Fruit fly (Drosophila melanogaster) whole organism, embryonic: ENCODE data around the gene CG11674.

ENCODE experiments used
- B-H1 ChIP-seq: fragments of 200-800 bp; sonication (Bioruptor generic); IDR thresholded peaks from 3 replicates; pipeline ENCODE4 v1.3.6; 2022; ENCODE audit warnings: missing biosample characterization, missing genetic modification characterization
- Bdp1 ChIP-seq: fragments of 200-800 bp; sonication (Bioruptor generic); optimal IDR thresholded peaks from 3 replicates; lab custom pipeline; 2016; ENCODE audit warnings: missing biosample characterization, missing genetic modification characterization
- Bgb ChIP-seq: fragments of 200-800 bp; sonication (Bioruptor generic); IDR thresholded peaks from 2 replicates; pipeline ENCODE4 v1.3.6; 2022; ENCODE audit warnings: missing biosample characterization, missing genetic modification characterization; ENCODE audit not compliant: partially characterized antibody
- CG10979 ChIP-seq: fragments of 200-800 bp; sonication (Bioruptor generic); optimal IDR thresholded peaks from 2 replicates; lab custom pipeline; 2018; ENCODE audit warnings: missing biosample characterization, mild to moderate bottlenecking, missing genetic modification characterization, moderate library complexity
- CG12299 ChIP-seq: fragments of 200-800 bp; sonication (Bioruptor generic); optimal IDR thresholded peaks from 2 replicates; lab custom pipeline; 2018; ENCODE audit warnings: missing biosample characterization, mild to moderate bottlenecking, missing genetic modification characterization
- CG13287 ChIP-seq: fragments of 200-800 bp; sonication (Bioruptor generic); IDR thresholded peaks from 2 replicates; pipeline ENCODE4 v1.3.6; 2022; ENCODE audit warnings: missing biosample characterization, missing genetic modification characterization; ENCODE audit not compliant: partially characterized antibody
- CG17361 ChIP-seq: fragments of 200-800 bp; sonication (Bioruptor generic); IDR thresholded peaks from 3 replicates; pipeline ENCODE4 v1.3.6; 2022; ENCODE audit warnings: missing biosample characterization, missing genetic modification characterization
- CG2199 ChIP-seq: fragments of 200-800 bp; sonication (Bioruptor generic); IDR thresholded peaks from 3 replicates; pipeline ENCODE4 v1.3.6; 2022; ENCODE audit warnings: missing biosample characterization, missing genetic modification characterization
- CG3281 ChIP-seq: fragments of 200-800 bp; sonication (Bioruptor generic); optimal IDR thresholded peaks from 3 replicates; lab custom pipeline; 2017; ENCODE audit warnings: missing biosample characterization, mild to moderate bottlenecking, missing genetic modification characterization
- CG34376 ChIP-seq: fragments of 200-800 bp; sonication (Bioruptor generic); optimal IDR thresholded peaks from 2 replicates; lab custom pipeline; 2018; ENCODE audit warnings: missing biosample characterization, mild to moderate bottlenecking, missing genetic modification characterization
- CG34422 ChIP-seq: fragments of 200-800 bp; sonication (Bioruptor generic); IDR thresholded peaks from 3 replicates; pipeline ENCODE4 v1.3.6; 2022; ENCODE audit warnings: missing biosample characterization, missing genetic modification characterization
- CG3838 ChIP-seq: fragments of 200-800 bp; sonication (Bioruptor generic); optimal IDR thresholded peaks from 3 replicates; lab custom pipeline; 2016; ENCODE audit warnings: missing biosample characterization, missing genetic modification characterization
- CG4360 ChIP-seq: fragments of 200-800 bp; sonication (Bioruptor generic); IDR thresholded peaks from 2 replicates; pipeline ENCODE4 v1.3.6; 2022; ENCODE audit warnings: missing biosample characterization, missing genetic modification characterization
- CG4820 ChIP-seq: fragments of 200-800 bp; sonication (Bioruptor generic); optimal IDR thresholded peaks from 3 replicates; lab custom pipeline; 2016; ENCODE audit warnings: missing biosample characterization, missing genetic modification characterization
- CG7372 ChIP-seq: fragments of 200-800 bp; sonication (Bioruptor generic); IDR thresholded peaks from 2 replicates; pipeline ENCODE4 v1.3.6; 2022; ENCODE audit warnings: missing biosample characterization, missing genetic modification characterization
- CG7839 ChIP-seq: fragments of 200-800 bp; sonication (Bioruptor generic); optimal IDR thresholded peaks from 3 replicates; lab custom pipeline; 2018; ENCODE audit warnings: missing biosample characterization, mild to moderate bottlenecking, missing genetic modification characterization, moderate library complexity
- CG7987 ChIP-seq: fragments of 200-800 bp; sonication (Bioruptor generic); optimal IDR thresholded peaks from 2 replicates; lab custom pipeline; 2018; ENCODE audit warnings: missing biosample characterization, mild to moderate bottlenecking, missing genetic modification characterization, moderate library complexity
- CG8359 ChIP-seq: fragments of 200-800 bp; sonication (Bioruptor generic); optimal IDR thresholded peaks from 2 replicates; lab custom pipeline; 2017; ENCODE audit warnings: missing biosample characterization, mild to moderate bottlenecking, missing genetic modification characterization, borderline replicate concordance
- Doc3 ChIP-seq: fragments of 200-800 bp; sonication (Bioruptor generic); IDR thresholded peaks from 3 replicates; pipeline ENCODE4 v1.3.6; 2022; ENCODE audit warnings: missing biosample characterization, missing genetic modification characterization; ENCODE audit not compliant: partially characterized antibody
- ERR ChIP-seq: fragments of 200-800 bp; sonication (Bioruptor generic); optimal IDR thresholded peaks from 2 replicates; lab custom pipeline; 2016; ENCODE audit warnings: missing biosample characterization, missing genetic modification characterization
- Eip74EF ChIP-seq, 2 experiments: fragments of 200-800 bp in 1 of 2; fragments of >200 bp in 1 of 2; sonication (Bioruptor generic) in 1 of 2; optimal IDR thresholded peaks; 2 replicates each; lab custom pipeline; 2017 to 2019; ENCODE audit warnings: missing biosample characterization in 2 of 2, missing genetic modification characterization in 2 of 2, mild to moderate bottlenecking in 1 of 2, moderate library complexity in 1 of 2
- HLH4C ChIP-seq: fragments of 200-800 bp; sonication (Bioruptor generic); IDR thresholded peaks from 3 replicates; pipeline ENCODE4 v1.3.6; 2022; ENCODE audit warnings: missing biosample characterization, missing genetic modification characterization; ENCODE audit not compliant: partially characterized antibody
- NC2α ChIP-seq: fragments of 200-800 bp; sonication (Bioruptor generic); optimal IDR thresholded peaks from 2 replicates; lab custom pipeline; 2016; ENCODE audit warnings: missing biosample characterization, missing genetic modification characterization
- Optix ChIP-seq: fragments of 200-800 bp; sonication (Bioruptor generic); IDR thresholded peaks from 3 replicates; pipeline ENCODE4 v1.3.6; 2022; ENCODE audit warnings: missing biosample characterization, missing genetic modification characterization
- Sry-β ChIP-seq: fragments of 200-800 bp; sonication (Bioruptor generic); optimal IDR thresholded peaks from 2 replicates; lab custom pipeline; 2018; ENCODE audit warnings: missing biosample characterization, mild to moderate bottlenecking, missing genetic modification characterization, moderate library complexity
- Taf1 ChIP-seq: fragments of 200-800 bp; sonication (Bioruptor generic); IDR thresholded peaks from 2 replicates; pipeline ENCODE4 v1.3.6; 2022; ENCODE audit warnings: missing biosample characterization, missing genetic modification characterization
- cad ChIP-seq: fragments of >200 bp; optimal IDR thresholded peaks from 2 replicates; lab custom pipeline; 2017; ENCODE audit warnings: missing biosample characterization, missing genetic modification characterization
- chif ChIP-seq, 2 experiments: fragments of 200-800 bp; sonication (Bioruptor generic); optimal IDR thresholded peaks; 3 replicates each; lab custom pipeline; 2016; ENCODE audit warnings: missing biosample characterization in 2 of 2, missing genetic modification characterization in 2 of 2
- chm ChIP-seq: fragments of 200-800 bp; sonication (Bioruptor generic); IDR thresholded peaks from 2 replicates; pipeline ENCODE4 v1.3.6; 2022; ENCODE audit warnings: missing biosample characterization, missing genetic modification characterization
- eyg ChIP-seq: fragments of 200-800 bp; sonication (Bioruptor generic); optimal IDR thresholded peaks from 3 replicates; lab custom pipeline; 2016; ENCODE audit warnings: missing biosample characterization, missing genetic modification characterization
- gce ChIP-seq: fragments of 200-800 bp; sonication (Bioruptor generic); IDR thresholded peaks from 3 replicates; pipeline ENCODE4 v1.3.6; 2022; ENCODE audit warnings: missing biosample characterization, missing genetic modification characterization
- gem ChIP-seq: fragments of 200-800 bp; sonication (Bioruptor generic); optimal IDR thresholded peaks from 2 replicates; lab custom pipeline; 2019; ENCODE audit warnings: missing biosample characterization, mild to moderate bottlenecking, missing genetic modification characterization, moderate library complexity
- gro ChIP-seq: fragments of 200-800 bp; sonication (Bioruptor generic); optimal IDR thresholded peaks from 2 replicates; lab custom pipeline; 2016; ENCODE audit warnings: missing biosample characterization, missing genetic modification characterization
- ham ChIP-seq: fragments of 200-800 bp; sonication (Bioruptor generic); IDR thresholded peaks from 2 replicates; pipeline ENCODE4 v1.3.6; 2022; ENCODE audit warnings: missing biosample characterization, missing genetic modification characterization
- ind ChIP-seq: fragments of 200-800 bp; sonication (Bioruptor generic); optimal IDR thresholded peaks from 3 replicates; lab custom pipeline; 2016; ENCODE audit warnings: missing biosample characterization, missing genetic modification characterization
- jigr1 ChIP-seq: fragments of 200-800 bp; sonication (Bioruptor generic); IDR thresholded peaks from 3 replicates; pipeline ENCODE4 v1.3.6; 2022; ENCODE audit warnings: missing biosample characterization, missing genetic modification characterization
- jumu ChIP-seq: fragments of 200-800 bp; sonication (Bioruptor generic); optimal IDR thresholded peaks from 3 replicates; lab custom pipeline; 2016; ENCODE audit warnings: missing biosample characterization, missing genetic modification characterization
- lilli ChIP-seq: fragments of 200-800 bp; sonication (Bioruptor generic); optimal IDR thresholded peaks from 3 replicates; lab custom pipeline; 2016; ENCODE audit warnings: missing biosample characterization, missing genetic modification characterization
- lola ChIP-seq, 3 experiments: fragments of >200 bp in 2 of 3; fragments of 200-800 bp in 1 of 3; sonication (Bioruptor generic) in 1 of 3; optimal IDR thresholded peaks; 2 replicates each; lab custom pipeline; 2017 to 2019; ENCODE audit warnings: missing biosample characterization in 3 of 3, missing genetic modification characterization in 3 of 3, mild to moderate bottlenecking in 1 of 3, moderate library complexity in 1 of 3
- nerfin-2 ChIP-seq: fragments of 200-800 bp; sonication (Bioruptor generic); IDR thresholded peaks from 2 replicates; pipeline ENCODE4 v1.3.6; 2022; ENCODE audit warnings: missing biosample characterization, missing genetic modification characterization; ENCODE audit not compliant: partially characterized antibody
- odd ChIP-seq: fragments of 200-800 bp; sonication (Bioruptor generic); optimal IDR thresholded peaks from 2 replicates; lab custom pipeline; 2017; ENCODE audit warnings: missing biosample characterization, mild to moderate bottlenecking, missing genetic modification characterization
- pan ChIP-seq, 4 experiments: fragments of >200 bp in 3 of 4; fragments of 200-800 bp in 1 of 4; sonication (Bioruptor generic) in 1 of 4; optimal IDR thresholded peaks in 3 of 4; IDR thresholded peaks in 1 of 4; 2 replicates each; pipeline versions ENCODE4 v1.3.6 to Lab custom; 2017 to 2022; ENCODE audit warnings: missing biosample characterization in 2 of 4, missing genetic modification characterization in 2 of 4, mixed read lengths in 1 of 4
- pfk ChIP-seq: fragments of 200-800 bp; sonication (Bioruptor generic); optimal IDR thresholded peaks from 2 replicates; lab custom pipeline; 2018; ENCODE audit warnings: missing biosample characterization, mild to moderate bottlenecking, missing genetic modification characterization, moderate library complexity
- pho ChIP-seq: fragments of 200-800 bp; sonication (Bioruptor generic); optimal IDR thresholded peaks from 2 replicates; lab custom pipeline; 2016; ENCODE audit warnings: missing biosample characterization, missing genetic modification characterization
- pzg ChIP-seq: fragments of 200-800 bp; sonication (Bioruptor generic); optimal IDR thresholded peaks from 3 replicates; lab custom pipeline; 2018; ENCODE audit warnings: missing biosample characterization, mild to moderate bottlenecking, missing genetic modification characterization, moderate library complexity
- sens ChIP-seq: fragments of 200-800 bp; sonication (Bioruptor generic); peaks from one replicate; lab custom pipeline; 2016; ENCODE audit warnings: missing biosample characterization, missing genetic modification characterization
- sr ChIP-seq: fragments of 200-800 bp; sonication (Bioruptor generic); IDR thresholded peaks from 3 replicates; pipeline ENCODE4 v1.3.6; 2022; ENCODE audit warnings: missing biosample characterization, missing genetic modification characterization
- tap ChIP-seq: fragments of 200-800 bp; optimal IDR thresholded peaks from 3 replicates; lab custom pipeline; 2019; ENCODE audit warnings: missing biosample characterization, mild to moderate bottlenecking, missing genetic modification characterization, moderate library complexity
- ttk ChIP-seq: fragments of 200-800 bp; sonication (Bioruptor generic); IDR thresholded peaks from 2 replicates; pipeline ENCODE4 v2.1.2; 2022; ENCODE audit warnings: missing biosample characterization, missing genetic modification characterization

CG11674 gene

DNA sequence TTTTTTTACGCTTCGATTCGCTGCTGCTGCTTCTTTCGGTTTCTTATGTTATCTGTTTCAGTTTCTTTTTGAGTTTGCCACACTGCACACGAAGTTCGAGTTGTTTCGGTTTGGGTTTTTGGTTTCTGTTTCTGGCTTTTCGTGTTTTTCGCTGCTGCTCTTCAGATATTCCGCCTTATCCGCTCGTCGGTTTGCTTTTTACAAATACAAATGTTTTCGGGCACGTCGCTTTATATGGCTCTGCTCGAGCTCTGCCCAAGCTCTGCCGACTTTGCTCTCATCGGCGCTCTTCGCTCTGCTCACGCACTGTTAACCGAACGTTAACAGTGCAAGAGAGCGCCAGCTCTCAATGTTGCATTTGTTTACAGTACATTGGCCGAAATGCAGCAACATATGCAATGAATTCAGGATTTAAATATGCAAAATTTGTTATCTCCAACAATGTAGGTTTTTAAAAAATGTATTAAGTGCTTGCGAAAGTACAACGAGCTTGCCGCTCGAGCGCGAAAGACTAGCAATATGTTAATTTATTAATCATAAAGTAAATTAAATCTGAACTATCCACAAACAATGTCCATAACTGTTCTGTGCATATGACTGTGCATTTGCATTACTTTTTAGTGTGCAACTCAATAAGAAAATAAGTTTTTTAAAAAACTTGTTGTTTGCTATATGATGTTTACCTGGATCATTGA lies 14.3 kb downstream of the CG11674 start (continued):
- TF ChIP-seq CG3281 (no peak), CG34422 (GFP tag; lab: Robert Waterston, UW) (no peak), gem (peak; percentile 35), ind (GFP tag; lab: Kevin White, UChicago) (no peak), Bgb (GFP tag; lab: Robert Waterston, UW) (peak; percentile 24; the same call in 1 of the 2 replicates), CG4820 (GFP tag; lab: Kevin White, UChicago) (no peak), gce (no peak), jigr1 (GFP tag; lab: Robert Waterston, UW) (no peak), ham (no peak), Taf1 (no peak), Optix (no peak), CG4360 (GFP tag; lab: Robert Waterston, UW) (no peak), ttk (GFP tag; lab: Robert Waterston, UW) (no peak), CG3838 (GFP tag; lab: Kevin White, UChicago) (peak; percentile 23), CG7987 (GFP tag; lab: Kevin White, UChicago) (no peak), lola (GFP tag; optimal IDR thresholded peaks at IDR 0.05; lab: Kevin White, UChicago) (peak in 1 of 3 experiments; percentile 8), eyg (GFP tag; lab: Kevin White, UChicago) (no peak), CG2199 (peak; percentile 70; the same call in 2 of the 3 replicates), pzg (GFP tag; lab: Kevin White, UChicago) (no peak), ERR (GFP tag; lab: Kevin White, UChicago) (no peak), B-H1 (no peak), CG12299 (tag; lab: Kevin White, UChicago) (no peak), tap (tag; lab: Kevin White, UChicago) (no peak), CG8359 (GFP tag; lab: Kevin White, UChicago) (no peak), chif (GFP tag; optimal IDR thresholded peaks at IDR 0.05; lab: Kevin White, UChicago) (no peak), pho (GFP tag; lab: Kevin White, UChicago) (no peak), CG7372 (GFP tag; lab: Robert Waterston, UW) (no peak), odd (no peak), sr (GFP tag; lab: Robert Waterston, UW) (no peak), gro (GFP tag; lab: Kevin White, UChicago) (no peak), lilli (GFP tag; lab: Kevin White, UChicago) (no peak), CG17361 (GFP tag; lab: Robert Waterston, UW) (peak; percentile 57; the same call in 2 of the 3 replicates), CG7839 (peak; percentile 5), CG34376 (GFP tag; lab: Kevin White, UChicago) (no peak), pfk (GFP tag; lab: Kevin White, UChicago) (no peak), jumu (GFP tag; lab: Kevin White, UChicago) (no peak), pan (optimal IDR thresholded peaks at IDR 0.05; lab: Kevin White, UChicago) (no peak), pan (GFP tag; optimal IDR thresholded peaks at IDR 0.05 in 1 of 2, IDR thresholded peaks at IDR 0.05 in 1 of 2) (no peak), chm (GFP tag; lab: Robert Waterston, UW) (peak; percentile 80), NC2α (peak; percentile 2), Eip74EF (GFP tag; optimal IDR thresholded peaks at IDR 0.05; lab: Kevin White, UChicago) (no peak), CG13287 (GFP tag; lab: Robert Waterston, UW) (peak; percentile 46; the same call in 1 of the 2 replicates), nerfin-2 (GFP tag; lab: Robert Waterston, UW) (no peak), Doc3 (GFP tag; lab: Robert Waterston, UW) (no peak), Bdp1 (GFP tag; lab: Kevin White, UChicago) (no peak), sens (GFP tag; lab: Kevin White, UChicago) (peak; percentile 39), Sry-β (GFP tag; lab: Kevin White, UChicago) (no peak), HLH4C (no peak), cad (GFP tag; lab: Kevin White, UChicago) (no peak), CG10979 (tag; lab: Kevin White, UChicago) (no peak)
